Fruit fly (Drosophila melanogaster) whole organism: ENCODE data around the gene CG43312.

Source experiments
- CG8478 ChIP-seq: fragments of >200 bp; optimal IDR thresholded peaks from 2 replicates; lab custom pipeline; 2018; ENCODE audit warnings: inconsistent platforms
- Dll ChIP-seq: fragments of >200 bp; optimal IDR thresholded peaks from 2 replicates; lab custom pipeline; 2017
- EcR ChIP-seq, 2 experiments: fragments of >200 bp; optimal IDR thresholded peaks; 2 replicates each; lab custom pipeline; 2017; ENCODE audit warnings: missing biosample characterization in 2 of 2, missing genetic modification characterization in 2 of 2, missing genetic modification reagents in 2 of 2
- pan ChIP-seq: fragments of >200 bp; optimal IDR thresholded peaks from 2 replicates; lab custom pipeline; 2017
- psq ChIP-seq: fragments of >200 bp; optimal IDR thresholded peaks from 2 replicates; lab custom pipeline; 2017
- usp ChIP-seq: fragments of >200 bp; optimal IDR thresholded peaks from 2 replicates; lab custom pipeline; 2017; ENCODE audit warnings: missing biosample characterization, missing genetic modification characterization, mixed read lengths

CG43312 gene

DNA sequence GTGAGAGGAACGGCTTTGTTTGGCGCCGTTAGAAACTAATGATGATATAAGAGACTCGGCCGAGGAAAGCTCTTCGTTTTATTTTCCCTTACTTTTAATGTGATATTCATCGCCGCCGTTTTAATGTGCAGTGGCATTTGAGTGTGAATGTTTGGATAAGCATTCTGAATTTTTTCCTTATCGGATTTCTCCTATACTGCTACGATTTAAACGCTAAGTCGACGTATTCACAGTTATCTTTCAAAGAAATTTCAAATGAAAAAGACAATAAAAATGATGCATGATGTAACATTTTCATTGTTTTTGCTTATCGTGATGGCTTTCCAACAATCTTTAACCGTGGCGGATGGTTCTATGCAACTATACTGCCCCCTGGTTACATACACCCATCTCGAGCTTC, at the start of gene CG43312:
Gene CG43312 (plus strand): TSS at position 301 of the 400 bp plus-strand sequence.
- TF ChIP-seq CG8478 (lab: Kevin White, UChicago) (no peak), Dll (no peak), psq (no peak), usp (no peak), pan (lab: Kevin White, UChicago) (no peak), EcR (GFP tag; optimal IDR thresholded peaks at IDR 0.05; lab: Kevin White, UChicago) (no peak)

DNA sequence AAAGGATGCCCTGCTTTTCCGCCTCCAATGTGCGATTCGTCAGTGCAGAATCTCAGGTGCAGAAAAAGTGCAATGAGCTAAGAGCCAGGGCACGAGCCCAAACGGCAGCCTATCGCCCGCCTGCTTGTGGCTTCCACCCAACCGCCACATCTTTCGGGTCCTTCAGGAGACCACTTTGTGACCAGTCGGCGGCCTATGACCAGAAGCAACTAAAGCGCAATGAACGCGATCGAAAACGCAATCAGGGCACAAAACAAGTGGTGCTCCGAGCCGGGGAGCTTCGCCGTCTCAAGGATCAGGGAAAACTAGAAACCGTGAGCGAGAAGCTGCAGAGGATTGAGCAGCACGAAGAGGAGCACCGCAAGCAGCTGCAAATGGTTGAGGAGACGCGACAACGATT, 47.0 kb upstream of the CG43312 start, which contains the start of gene CG11449:
Gene CG11449 (plus strand): TSS at position 6 of the 400 bp plus-strand sequence.
- TF ChIP-seq psq = no peak
- no peak for TF ChIP-seq CG8478 (lab: Kevin White, UChicago)
- TF ChIP-seq usp = no peak
- TF ChIP-seq pan (lab: Kevin White, UChicago) = no peak
- no peak for TF ChIP-seq Dll
- TF ChIP-seq EcR (GFP tag; optimal IDR thresholded peaks at IDR 0.05; lab: Kevin White, UChicago) = no peak

DNA sequence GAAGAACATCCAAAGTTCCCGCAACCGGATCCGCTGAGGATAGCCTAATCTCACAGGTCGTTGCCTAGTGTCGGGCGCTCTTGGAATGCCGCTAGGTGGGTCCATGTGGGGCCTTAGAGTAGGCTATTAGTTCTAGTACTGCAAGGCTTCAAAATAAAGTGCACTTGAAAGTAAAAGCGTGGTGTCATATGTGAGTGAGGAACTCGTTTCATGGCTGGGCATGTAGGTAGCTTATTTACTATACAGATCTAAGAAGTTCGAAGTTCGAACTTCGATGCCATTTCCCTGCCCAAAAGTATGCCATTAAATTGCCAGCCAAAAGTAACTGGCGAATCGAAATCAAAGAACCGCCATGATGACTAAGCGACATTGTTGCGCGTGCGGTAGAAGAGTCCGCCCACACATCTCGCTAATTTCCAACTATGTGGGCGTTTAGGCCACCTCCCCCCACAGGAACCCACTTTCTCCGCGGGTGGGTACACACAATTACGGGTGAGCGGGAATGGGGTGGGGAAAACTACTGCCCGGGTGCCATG, 45.4 kb upstream of the CG43312 start:
- TF ChIP-seq Dll (no peak), CG8478 (lab: Kevin White, UChicago) (no peak), psq (no peak), usp (no peak), EcR (GFP tag; optimal IDR thresholded peaks at IDR 0.05; lab: Kevin White, UChicago) (no peak), pan (lab: Kevin White, UChicago) (no peak)

DNA sequence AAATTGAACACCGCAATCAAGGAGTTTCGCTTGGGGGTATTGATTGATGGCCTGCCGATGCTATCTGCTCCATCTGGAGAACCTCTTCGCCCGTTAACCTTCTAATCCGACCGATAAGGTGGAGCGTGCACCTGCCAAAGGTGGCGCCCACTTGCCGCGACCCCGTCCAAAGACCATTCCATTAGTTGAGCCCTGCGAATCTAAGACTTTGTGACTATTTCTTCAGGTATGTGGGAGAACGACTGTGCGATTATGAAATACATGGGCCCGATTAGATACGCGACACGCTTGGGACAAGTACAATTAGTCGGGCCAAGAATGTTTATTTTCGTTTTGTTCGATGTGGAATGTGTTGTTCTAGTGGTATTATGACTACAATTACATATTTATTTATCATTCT, 43.1 kb upstream of the CG43312 start:
- TF ChIP-seq EcR (GFP tag; optimal IDR thresholded peaks at IDR 0.05; lab: Kevin White, UChicago) (no peak), psq (no peak), pan (lab: Kevin White, UChicago) (no peak), CG8478 (lab: Kevin White, UChicago) (no peak), Dll (no peak), usp (no peak)

DNA sequence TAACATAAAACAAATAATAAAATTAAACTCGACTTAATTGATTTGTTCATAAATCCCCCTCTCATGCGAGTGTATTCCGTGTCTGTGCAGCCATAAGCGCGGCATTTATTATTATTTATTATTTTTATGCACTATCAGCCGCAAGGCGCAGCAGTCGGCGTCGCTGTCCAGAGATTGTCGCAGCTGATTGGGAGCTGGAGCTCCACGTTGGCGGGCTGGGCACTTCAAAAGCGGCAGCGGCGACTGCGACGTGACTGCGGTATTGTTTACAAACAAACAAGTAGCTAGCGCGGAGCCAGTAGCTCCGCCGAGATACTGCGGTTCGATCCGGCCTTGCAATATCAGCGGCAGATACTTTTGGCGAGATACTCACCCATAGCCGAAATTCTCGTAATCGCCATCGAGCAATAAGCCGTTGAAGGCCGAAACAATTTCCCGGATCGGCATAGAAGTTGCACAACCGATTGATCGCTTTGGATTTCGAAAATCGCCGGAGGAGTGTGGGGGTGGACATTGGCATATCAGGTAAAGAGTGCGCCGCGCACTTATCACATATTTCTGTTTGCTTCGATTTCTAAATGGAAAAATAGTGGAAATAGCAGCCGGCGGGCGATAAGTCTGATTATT, 42.4 kb upstream of the CG43312 start:
- TF ChIP-seq CG8478 (lab: Kevin White, UChicago) = no peak
- TF ChIP-seq usp = no peak
- no peak for TF ChIP-seq psq
- TF ChIP-seq EcR (GFP tag; optimal IDR thresholded peaks at IDR 0.05; lab: Kevin White, UChicago) = no peak
- no peak for TF ChIP-seq pan (lab: Kevin White, UChicago)
- TF ChIP-seq Dll = no peak

DNA sequence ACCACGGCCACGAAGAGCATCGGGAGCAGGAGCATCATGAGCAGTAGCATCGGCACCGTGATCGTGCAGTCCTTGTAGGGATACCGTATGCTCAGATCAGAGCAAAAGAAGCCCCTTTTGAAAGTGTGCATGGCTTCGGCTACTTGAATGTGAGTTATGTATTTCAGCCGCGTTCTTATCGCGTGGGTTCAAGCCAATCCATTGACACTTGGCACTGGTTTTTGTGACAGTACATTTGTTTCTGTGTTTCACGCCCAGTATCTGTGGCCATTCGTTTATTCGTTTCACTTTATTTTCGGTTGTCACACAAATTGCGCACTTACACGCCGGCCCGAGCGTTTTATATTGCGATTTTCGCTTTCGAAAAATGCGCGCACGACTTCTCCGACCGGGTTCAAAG, 41.0 kb upstream of the CG43312 start:
- TF ChIP-seq CG8478 (lab: Kevin White, UChicago) (no peak), EcR (GFP tag; optimal IDR thresholded peaks at IDR 0.05; lab: Kevin White, UChicago) (no peak), Dll (no peak), psq (no peak), pan (lab: Kevin White, UChicago) (no peak), usp (no peak)

DNA sequence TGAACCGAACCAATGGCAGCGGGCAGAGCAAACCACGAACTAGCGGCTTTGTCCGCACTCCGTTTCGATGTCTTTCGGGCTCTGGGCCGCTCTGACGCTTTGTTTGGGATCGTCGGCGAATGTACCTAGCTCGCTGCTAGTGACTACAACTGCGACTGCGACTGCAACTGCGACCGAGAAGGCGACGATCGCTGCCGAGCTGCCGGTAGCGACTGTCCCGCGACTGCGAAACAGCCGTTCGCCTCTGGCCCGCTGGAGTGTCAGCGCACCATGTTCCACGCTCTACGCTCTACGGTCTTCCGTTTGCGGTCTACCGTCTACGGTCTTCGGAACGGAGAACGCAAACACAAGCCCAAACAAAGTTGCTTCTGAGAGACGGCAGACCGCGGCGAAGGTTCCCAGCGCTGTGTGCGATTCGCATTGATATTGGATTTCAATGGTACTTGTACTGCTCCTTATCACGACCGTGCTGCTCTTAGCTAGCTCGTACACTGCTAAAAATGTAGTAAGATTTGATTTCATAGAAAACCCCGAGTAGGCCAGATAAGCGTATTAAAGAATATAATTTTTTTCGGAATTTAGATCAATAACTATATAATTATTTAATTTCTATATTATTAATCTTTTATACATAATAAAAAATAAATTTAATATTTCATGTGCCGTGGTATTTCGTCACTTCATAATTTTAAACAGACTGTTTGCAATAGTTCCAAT, 40.3 kb upstream of the CG43312 start, which contains the start of gene laza:
Gene laza (minus strand): TSS at position 214 of the 717 bp plus-strand sequence.
- no peak for TF ChIP-seq Dll
- no peak for TF ChIP-seq CG8478 (lab: Kevin White, UChicago)
- TF ChIP-seq usp = no peak
- no peak for TF ChIP-seq psq
- no peak for TF ChIP-seq pan (lab: Kevin White, UChicago)
- TF ChIP-seq EcR (GFP tag; optimal IDR thresholded peaks at IDR 0.05; lab: Kevin White, UChicago) = no peak

DNA sequence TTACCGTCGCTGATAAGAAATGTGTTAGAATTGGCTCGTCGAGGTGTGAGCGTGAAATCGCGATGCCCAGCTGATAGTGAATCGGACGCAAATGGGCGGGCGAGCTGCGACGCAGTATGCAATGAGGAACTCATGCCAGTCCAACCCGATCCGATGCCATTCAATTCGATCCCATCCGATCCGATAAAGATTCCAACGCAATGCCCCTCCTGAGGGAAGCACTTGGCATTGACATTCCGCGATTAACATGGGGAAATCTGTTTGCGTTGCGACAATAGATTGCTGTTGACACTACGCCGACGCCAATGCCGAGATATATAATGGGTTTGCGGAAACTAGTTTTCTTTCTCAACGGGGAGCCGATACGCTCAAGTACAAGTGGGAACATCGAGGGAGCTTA, 38.0 kb upstream of the CG43312 start:
- no peak for TF ChIP-seq Dll

DNA sequence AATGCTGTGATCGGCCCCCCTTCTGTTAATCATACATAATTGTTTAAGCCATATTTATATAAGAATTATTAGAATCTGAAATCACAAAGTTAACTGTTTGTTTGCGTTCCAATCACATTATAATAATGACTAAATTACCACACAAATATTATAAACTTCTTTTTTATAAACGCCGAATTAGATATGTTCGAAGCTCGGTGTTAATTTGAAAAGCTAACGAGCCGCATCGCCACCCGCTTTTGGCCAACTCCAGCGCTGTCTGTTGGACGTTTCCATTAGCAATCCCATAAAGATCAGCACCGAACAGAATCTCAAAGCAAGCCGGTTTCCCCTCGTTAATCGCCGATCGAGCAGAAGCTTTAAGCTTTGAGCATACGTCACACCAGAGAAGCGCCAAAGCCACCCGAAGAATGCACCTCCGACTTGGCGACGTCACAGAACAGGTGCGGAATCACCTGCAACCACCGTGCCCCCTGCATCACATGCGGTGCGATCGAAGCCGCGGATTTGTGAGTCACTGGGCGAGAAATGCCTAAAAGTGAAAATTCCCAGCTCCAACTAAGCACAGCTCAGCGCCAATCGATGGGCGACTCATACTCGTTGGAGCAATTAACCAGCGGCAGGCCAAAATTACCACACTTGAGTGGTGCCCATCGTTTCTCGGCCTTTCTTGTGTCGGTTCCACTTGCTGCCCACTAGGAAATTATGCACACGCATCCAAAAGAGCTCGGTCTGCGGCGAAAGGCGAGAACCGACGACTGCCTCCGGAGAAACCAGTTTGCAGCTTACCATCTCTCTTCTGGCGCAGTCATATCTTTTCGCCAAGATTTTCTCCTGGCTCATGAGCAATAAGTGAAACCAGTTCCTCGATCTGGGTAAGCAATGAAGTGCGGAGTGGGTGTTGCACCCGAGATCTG, 35.7 kb upstream of the CG43312 start, which contains the start of gene CG11438:
Gene CG11438 (plus strand): TSS at position 134 of the 917 bp plus-strand sequence.
- TF ChIP-seq Dll (peak; percentile 11), pan (lab: Kevin White, UChicago) (no peak), usp (no peak), CG8478 (lab: Kevin White, UChicago) (no peak), EcR (GFP tag; optimal IDR thresholded peaks at IDR 0.05; lab: Kevin White, UChicago) (no peak), psq (no peak)

DNA sequence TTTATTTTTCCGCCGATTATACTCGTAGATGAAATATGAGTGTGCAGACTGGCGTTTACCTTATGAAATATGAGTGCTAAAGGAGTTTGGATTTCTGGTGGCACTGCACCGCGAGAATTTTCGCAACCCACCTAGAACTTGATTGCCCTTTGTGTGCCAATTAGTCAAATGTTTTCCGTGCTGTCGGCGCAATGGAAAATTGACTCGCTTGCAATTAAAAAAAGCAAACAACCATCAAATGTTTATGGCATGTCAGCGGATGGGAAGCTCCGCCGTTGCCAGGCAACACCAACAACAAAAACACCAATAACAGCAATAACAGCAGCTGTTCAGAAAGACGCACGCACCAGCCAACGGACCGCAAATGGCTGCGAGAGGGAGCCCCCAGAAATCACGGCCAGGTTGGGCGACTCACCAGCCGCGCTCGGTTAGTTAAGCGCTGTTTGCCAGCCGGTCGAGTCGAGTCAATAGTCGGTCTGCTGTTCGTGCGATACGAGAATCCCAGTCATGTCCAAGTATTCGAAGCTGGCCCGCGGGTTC, 34.9 kb upstream of the CG43312 start:
- TF ChIP-seq EcR (GFP tag; optimal IDR thresholded peaks at IDR 0.05; lab: Kevin White, UChicago) (no peak), Dll (no peak), usp (no peak), pan (lab: Kevin White, UChicago) (no peak), CG8478 (lab: Kevin White, UChicago) (no peak), psq (no peak)

DNA sequence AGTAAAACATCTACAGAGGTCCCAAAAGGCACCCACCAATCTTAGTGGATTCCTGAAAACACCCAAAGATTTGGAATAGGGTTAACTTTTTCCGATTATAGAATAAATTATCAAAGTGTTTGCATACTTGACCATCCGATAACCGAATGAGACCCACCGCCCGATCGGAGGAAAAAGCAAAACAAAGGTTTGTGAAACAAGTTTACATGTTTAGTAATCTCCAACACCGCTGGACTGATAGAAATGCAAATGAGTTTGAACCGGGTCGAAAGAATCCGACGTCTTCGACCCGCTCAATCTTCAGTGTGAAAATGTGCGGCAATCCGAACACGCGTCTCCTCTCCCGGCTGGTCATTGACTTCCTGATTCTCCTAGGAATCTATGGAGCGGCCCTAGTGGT, 32.8 kb upstream of the CG43312 start, which contains the start of gene CG11437:
Gene CG11437 (plus strand): TSS at position 301 of the 400 bp plus-strand sequence.
- no peak for TF ChIP-seq psq
- TF ChIP-seq pan (lab: Kevin White, UChicago) = no peak
- TF ChIP-seq usp = no peak
- no peak for TF ChIP-seq Dll
- no peak for TF ChIP-seq CG8478 (lab: Kevin White, UChicago)
- no peak for TF ChIP-seq EcR (GFP tag; optimal IDR thresholded peaks at IDR 0.05; lab: Kevin White, UChicago)
